Worm (Caenorhabditis elegans): ENCODE data around the gene srt-54.
A peak's percentile ranks its signal among the peaks of the same experiment; 100 is the strongest.

The srt-54 gene

DNA sequence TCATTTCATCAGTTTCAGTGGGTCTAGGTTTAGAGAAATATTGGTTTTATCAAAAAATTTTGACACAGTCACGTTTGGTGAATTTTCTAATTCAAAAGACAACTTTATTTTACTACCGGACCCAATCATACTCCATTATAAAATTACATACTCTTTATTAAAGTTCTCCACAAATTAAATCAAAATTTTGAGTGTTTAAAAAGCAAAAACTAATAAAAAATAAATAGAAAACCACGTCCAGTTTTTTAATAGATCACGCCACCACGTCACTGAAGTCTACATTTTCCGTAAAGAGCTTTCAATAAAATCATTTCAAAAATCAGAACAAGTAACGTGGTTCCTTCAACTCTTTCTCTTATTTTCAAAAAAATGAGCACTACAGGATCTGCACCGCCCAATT, 11.1 kb upstream of the srt-54 start, which contains the start of gene txt-1:
TSS of gene txt-1 (plus strand) at position 301 of the 400 bp plus-strand sequence.
- no peak for TF ChIP-seq nhr-11 (tag; optimal IDR thresholded peaks at IDR 0.05)
- no peak for TF ChIP-seq aly-2 (tag; optimal IDR thresholded peaks at IDR 0.05)
- TF ChIP-seq C16A3.4 (tag; optimal IDR thresholded peaks at IDR 0.05): no peak
- no peak for TF ChIP-seq hlh-4 (tag; optimal IDR thresholded peaks at IDR 0.05)
- TF ChIP-seq C34B4.2 (tag; optimal IDR thresholded peaks at IDR 0.05): no peak
- TF ChIP-seq lin-13 (GFP tag; optimal IDR thresholded peaks at IDR 0.05): no peak
- TF ChIP-seq lin-39 (tag; optimal IDR thresholded peaks at IDR 0.05): no peak
- TF ChIP-seq egl-27 (tag; optimal IDR thresholded peaks at IDR 0.05): no peak

DNA sequence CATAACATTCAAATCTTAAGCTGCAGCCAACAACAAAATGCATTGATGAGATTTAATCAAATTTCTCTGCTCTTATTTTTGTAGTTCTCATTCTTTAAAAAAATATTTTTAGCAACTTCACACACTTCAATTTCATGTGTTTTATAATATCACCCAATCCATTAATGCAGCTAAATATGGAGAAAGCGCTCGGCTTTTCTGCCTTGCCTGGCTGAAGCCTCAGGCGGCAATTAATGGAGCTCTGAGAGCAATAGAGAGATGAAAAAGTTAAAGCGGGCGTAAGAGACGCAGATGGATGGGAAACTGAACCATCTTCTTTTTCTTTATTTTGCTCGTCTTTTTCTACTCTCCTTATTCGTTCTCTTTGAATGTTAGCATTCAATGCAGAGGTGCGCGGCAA, 9.3 kb upstream of the srt-54 start:
- TF ChIP-seq C04F5.9 (tag; optimal IDR thresholded peaks at IDR 0.05) (no peak), ceh-8 (GFP tag; optimal IDR thresholded peaks at IDR 0.05) (no peak), lin-14 (GFP tag; optimal IDR thresholded peaks at IDR 0.05) (peak; percentile 42)

- TF ChIP-seq nhr-47 (tag; optimal IDR thresholded peaks at IDR 0.05) (no peak), hlh-17 (GFP tag; optimal IDR thresholded peaks at IDR 0.05; ENCODE audit: borderline replicate concordance) (no peak)
Observed at ce11 chrII:108865-109264, 8.2 kb upstream of the srt-54 start, which contains the start of gene C50D2.2. TSS of gene C50D2.2 (plus strand) at chrII:109165.

DNA sequence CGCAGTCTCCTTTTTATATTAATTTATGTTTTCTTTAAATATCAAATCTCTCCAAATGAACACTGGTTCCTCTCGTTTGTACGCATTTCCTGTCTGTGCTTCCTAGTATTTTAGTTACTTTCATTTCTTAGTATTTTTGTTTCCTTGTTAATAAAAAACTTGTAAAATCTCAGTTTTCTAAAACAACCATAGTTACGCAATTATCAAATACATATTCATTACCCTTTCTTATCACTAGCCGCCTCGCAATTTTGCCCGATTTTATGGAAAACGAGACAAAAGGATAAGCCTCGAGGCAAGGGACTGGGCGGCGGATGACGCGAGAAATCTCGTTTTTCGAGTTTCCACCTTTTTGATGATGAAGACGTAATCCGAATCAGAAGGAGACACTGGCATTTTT, 5.7 kb upstream of the srt-54 start, which contains the start of gene C50D2.1:
TSS of gene C50D2.1 (plus strand) at position 301 of the 400 bp plus-strand sequence.
- TF ChIP-seq ceh-90 (tag; optimal IDR thresholded peaks at IDR 0.05) (no peak), nhr-77 (tag; optimal IDR thresholded peaks at IDR 0.05) (no peak), aly-2 (tag; optimal IDR thresholded peaks at IDR 0.05) (no peak), lin-15B (tag; optimal IDR thresholded peaks at IDR 0.05) (no peak), nhr-28 (tag; optimal IDR thresholded peaks at IDR 0.05) (no peak), blmp-1 (tag; optimal IDR thresholded peaks at IDR 0.05) (no peak), skn-1 (tag; optimal IDR thresholded peaks at IDR 0.05) (no peak), mep-1 (tag; optimal IDR thresholded peaks at IDR 0.05) (no peak), snpc-4 (tag; optimal IDR thresholded peaks at IDR 0.05) (no peak), pag-3 (tag; optimal IDR thresholded peaks at IDR 0.05; ENCODE audit: borderline replicate concordance, insufficient read depth) (no peak), nhr-12 (tag; optimal IDR thresholded peaks at IDR 0.05) (no peak), lin-39 (tag; optimal IDR thresholded peaks at IDR 0.05) (no peak), nhr-20 (tag; optimal IDR thresholded peaks at IDR 0.05) (no peak), egl-13 (tag; optimal IDR thresholded peaks at IDR 0.05) (no peak), sup-37 (GFP tag; optimal IDR thresholded peaks at IDR 0.05) (no peak), mdl-1 (tag; optimal IDR thresholded peaks at IDR 0.05) (no peak), elt-2 (tag; optimal IDR thresholded peaks at IDR 0.05) (no peak), sptf-1 (tag; optimal IDR thresholded peaks at IDR 0.05) (no peak), ceh-88 (GFP tag; IDR thresholded peaks at IDR 0.05) (no peak)

DNA sequence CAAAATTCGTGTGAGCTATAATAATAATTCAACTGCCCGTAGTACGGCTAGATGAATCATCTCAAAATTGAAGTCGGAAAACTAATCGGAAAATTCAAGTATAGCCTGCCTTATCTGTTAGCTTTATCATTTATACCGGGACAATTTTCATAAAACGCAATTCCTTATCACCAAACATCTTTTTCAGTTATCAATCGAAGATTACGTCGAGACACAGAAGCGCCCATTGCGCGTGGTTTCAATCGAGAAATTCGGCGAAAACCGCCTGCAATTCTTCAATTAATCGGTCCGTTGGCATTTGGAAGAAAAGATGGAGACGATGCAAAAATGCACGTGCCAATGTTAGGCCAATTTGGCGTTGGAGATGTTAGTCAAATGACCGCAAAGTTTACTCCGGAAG, 4.8 kb upstream of the srt-54 start:
- TF ChIP-seq pqm-1 (tag; optimal IDR thresholded peaks at IDR 0.05): peak; percentile 21
- TF ChIP-seq aly-2 (tag; optimal IDR thresholded peaks at IDR 0.05): no peak
- TF ChIP-seq nhr-20 (tag; optimal IDR thresholded peaks at IDR 0.05): peak; percentile 5
- peak; percentile 37 for TF ChIP-seq blmp-1 (tag; optimal IDR thresholded peaks at IDR 0.05)
- TF ChIP-seq nhr-85 (tag): peak; percentile 70
- no peak for TF ChIP-seq snpc-4 (tag; optimal IDR thresholded peaks at IDR 0.05)
- no peak for TF ChIP-seq hpl-2 (GFP tag; optimal IDR thresholded peaks at IDR 0.05)
- no peak for TF ChIP-seq lin-15B (tag; optimal IDR thresholded peaks at IDR 0.05)
- no peak for TF ChIP-seq lin-13 (GFP tag; optimal IDR thresholded peaks at IDR 0.05)
- no peak for TF ChIP-seq nhr-77 (tag; optimal IDR thresholded peaks at IDR 0.05)
- no peak for TF ChIP-seq zip-4 (GFP tag; optimal IDR thresholded peaks at IDR 0.05)
- no peak for TF ChIP-seq efl-3 (GFP tag; optimal IDR thresholded peaks at IDR 0.05)
- TF ChIP-seq dsc-1 (tag; optimal IDR thresholded peaks at IDR 0.05): no peak
- TF ChIP-seq nhr-47 (tag; optimal IDR thresholded peaks at IDR 0.05): no peak
- TF ChIP-seq mdl-1 (tag; optimal IDR thresholded peaks at IDR 0.05): peak in 1 of 2 experiments; percentile 31

All from whole organism, L1 larva.